Worm (Caenorhabditis elegans): Measurements from ENCODE around the gene C10C6.13.

The C10C6.13 gene

DNA sequence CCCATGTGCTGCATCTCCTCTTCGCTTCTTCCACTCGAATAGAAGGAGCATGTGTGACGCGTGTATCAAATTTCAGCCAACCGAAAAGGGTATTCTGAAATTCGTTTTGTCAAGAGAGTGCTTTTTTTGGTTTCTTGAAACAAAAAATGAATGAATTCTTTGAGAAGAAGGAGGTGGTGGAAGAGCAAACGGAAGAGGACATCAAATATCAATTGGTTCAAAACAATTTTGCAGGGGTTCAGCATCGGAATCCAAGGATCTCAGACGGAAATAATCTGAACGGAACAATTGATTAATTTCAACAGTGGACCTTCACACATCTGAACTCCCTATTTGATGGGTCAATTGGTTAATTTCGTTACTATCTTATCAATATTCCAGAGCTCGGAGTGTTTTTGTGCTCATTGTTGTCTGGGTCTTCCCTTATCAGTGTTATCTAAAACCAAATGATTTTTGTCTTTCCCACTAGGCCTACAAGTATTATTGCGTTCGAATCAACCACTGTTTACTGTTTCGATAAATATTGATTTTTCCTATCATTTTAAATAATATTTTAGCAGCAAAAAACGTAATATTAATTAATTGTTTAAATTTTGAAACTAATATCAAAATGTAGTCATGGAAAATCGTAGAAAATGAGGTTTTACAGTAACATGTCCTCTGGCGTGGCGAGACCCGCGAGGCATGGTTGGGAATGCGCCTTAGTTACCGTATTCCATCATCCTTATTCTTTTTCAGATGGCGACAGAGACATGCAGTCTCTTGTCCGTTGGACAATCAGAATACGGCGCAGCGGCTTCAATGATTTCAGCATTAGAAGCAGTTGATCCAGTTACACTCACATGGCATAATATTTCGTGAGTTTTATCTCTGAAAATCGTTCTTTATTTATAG, at the start of gene C10C6.13, which contains the start of gene wht-2:
TSS of gene C10C6.13 (minus strand) at position 51 of the 894 bp plus-strand sequence.
TSS of gene wht-2 (plus strand) at position 739 of the 894 bp plus-strand sequence.
- TF ChIP-seq pqm-1 (tag; optimal IDR thresholded peaks at IDR 0.05) (peak; percentile 62), mml-1 (tag; optimal IDR thresholded peaks at IDR 0.05) (no peak), pha-4 (tag; optimal IDR thresholded peaks at IDR 0.05) (peak; percentile 19), elt-2 (tag; optimal IDR thresholded peaks at IDR 0.05) (peak; percentile 82), nhr-76 (tag; optimal IDR thresholded peaks at IDR 0.05) (no peak), nhr-43 (tag; optimal IDR thresholded peaks at IDR 0.05; ENCODE audit: poor library complexity, severe bottlenecking) (no peak), ztf-11 (tag; optimal IDR thresholded peaks at IDR 0.05) (no peak)

ce11 chrIV:11510664-11511063, 41.1 kb upstream of the C10C6.13 start, which contains the start of gene M04B2.6:
TSS of gene M04B2.6 (minus strand) at chrIV:11510764.
- TF ChIP-seq egl-27 (tag; optimal IDR thresholded peaks at IDR 0.05) (no peak), nhr-28 (tag; optimal IDR thresholded peaks at IDR 0.05) (no peak), jun-1 (tag; optimal IDR thresholded peaks at IDR 0.05) (no peak), sea-2 (GFP tag; optimal IDR thresholded peaks at IDR 0.05) (no peak), ZK546.5 (tag; optimal IDR thresholded peaks at IDR 0.05) (no peak), daf-12 (tag; optimal IDR thresholded peaks at IDR 0.05) (no peak), nfya-1 (tag; optimal IDR thresholded peaks at IDR 0.05; ENCODE audit: insufficient read depth) (no peak), ztf-11 (tag; optimal IDR thresholded peaks at IDR 0.05) (no peak), lin-39 (tag; optimal IDR thresholded peaks at IDR 0.05) (no peak), fos-1 (tag; optimal IDR thresholded peaks at IDR 0.05) (no peak), R02D3.7 (tag; optimal IDR thresholded peaks at IDR 0.05) (no peak), aly-2 (tag; optimal IDR thresholded peaks at IDR 0.05) (no peak), fkh-10 (GFP tag; optimal IDR thresholded peaks at IDR 0.05) (no peak)

- no peak for TF ChIP-seq lin-15B (tag; optimal IDR thresholded peaks at IDR 0.05)
- no peak for TF ChIP-seq mdl-1 (tag; optimal IDR thresholded peaks at IDR 0.05)
- TF ChIP-seq egl-5 (tag; optimal IDR thresholded peaks at IDR 0.05): no peak
- TF ChIP-seq lsy-12 (tag; optimal IDR thresholded peaks at IDR 0.05): no peak
- TF ChIP-seq elt-3 (tag; optimal IDR thresholded peaks at IDR 0.05): no peak
- no peak for TF ChIP-seq pqm-1 (tag; optimal IDR thresholded peaks at IDR 0.05)
- no peak for TF ChIP-seq ceh-82 (tag; optimal IDR thresholded peaks at IDR 0.05)
- TF ChIP-seq unc-39 (tag; optimal IDR thresholded peaks at IDR 0.05): no peak
- TF ChIP-seq nhr-11 (tag; optimal IDR thresholded peaks at IDR 0.05): no peak
- no peak for TF ChIP-seq nhr-77 (tag; optimal IDR thresholded peaks at IDR 0.05)
- TF ChIP-seq ama-1 (optimal IDR thresholded peaks at IDR 0.05): no peak
- TF ChIP-seq snpc-4 (tag; optimal IDR thresholded peaks at IDR 0.05): no peak
- TF ChIP-seq hmg-11 (tag; optimal IDR thresholded peaks at IDR 0.05): no peak
- no peak for TF ChIP-seq tbx-2 (tag; optimal IDR thresholded peaks at IDR 0.05)
- TF ChIP-seq elt-2 (tag; optimal IDR thresholded peaks at IDR 0.05): no peak
- TF ChIP-seq nhr-25 (tag; optimal IDR thresholded peaks at IDR 0.05): no peak
- no peak for TF ChIP-seq pha-4 (tag; optimal IDR thresholded peaks at IDR 0.05)
Observed at ce11 chrIV:11504416-11504815, 34.9 kb upstream of the C10C6.13 start, which contains the start of gene twk-25. TSS of gene twk-25 (plus strand) at chrIV:11504716.

DNA sequence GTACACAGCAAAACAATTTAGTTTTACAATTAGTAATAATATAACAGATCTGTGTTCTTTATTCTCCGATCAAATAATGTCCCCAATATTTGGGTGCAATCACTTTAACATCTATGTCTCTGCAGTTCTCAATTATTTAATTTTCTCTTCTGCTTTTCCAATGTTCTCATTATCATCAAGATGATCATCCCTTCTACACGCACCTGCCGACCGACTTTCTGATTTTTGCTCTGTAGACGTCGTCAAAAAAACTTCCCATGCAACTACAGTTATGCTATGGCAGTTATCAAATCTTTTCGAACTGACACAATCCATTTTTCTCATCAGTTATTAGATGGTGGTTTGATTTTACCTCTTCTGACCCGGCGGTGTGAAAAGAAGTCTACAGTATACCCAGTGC, 34.1 kb upstream of the C10C6.13 start:
- no peak for TF ChIP-seq nhr-11 (tag; optimal IDR thresholded peaks at IDR 0.05)
- TF ChIP-seq ceh-28 (tag; optimal IDR thresholded peaks at IDR 0.05): peak; percentile 13
- TF ChIP-seq nhr-23 (tag; optimal IDR thresholded peaks at IDR 0.05): peak; percentile 53

DNA sequence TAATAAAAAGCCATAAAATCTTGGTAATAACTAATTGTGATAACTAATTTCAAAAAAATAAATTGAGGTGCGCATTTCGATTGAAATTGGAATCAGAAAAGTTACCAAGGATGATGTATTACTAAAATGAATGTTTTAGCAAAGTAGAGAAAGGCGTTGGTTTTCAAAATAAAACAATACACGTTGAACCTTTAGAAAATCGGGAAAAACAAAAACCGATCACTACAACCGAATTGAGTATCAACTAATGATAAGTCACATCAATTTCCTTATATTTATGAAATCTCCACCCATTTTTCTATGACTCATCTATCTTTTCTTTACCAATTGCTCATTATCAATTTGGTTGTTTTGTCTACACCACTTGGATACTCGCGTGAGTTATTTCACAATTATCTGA, 30.9 kb upstream of the C10C6.13 start, which contains the start of gene H21P03.10:
TSS of gene H21P03.10 (plus strand) at position 301 of the 400 bp plus-strand sequence.
- TF ChIP-seq elt-2 (tag; optimal IDR thresholded peaks at IDR 0.05) (no peak), nhr-11 (tag; optimal IDR thresholded peaks at IDR 0.05) (no peak), egl-5 (tag; optimal IDR thresholded peaks at IDR 0.05) (no peak), unc-62 (GFP tag; optimal IDR thresholded peaks at IDR 0.05) (no peak), nhr-25 (tag; optimal IDR thresholded peaks at IDR 0.05) (no peak), ceh-16 (tag; optimal IDR thresholded peaks at IDR 0.05) (no peak), tbx-2 (tag; optimal IDR thresholded peaks at IDR 0.05) (no peak), R02D3.7 (tag; optimal IDR thresholded peaks at IDR 0.05) (no peak), pha-4 (tag; optimal IDR thresholded peaks at IDR 0.05) (no peak), nfya-1 (tag; optimal IDR thresholded peaks at IDR 0.05; ENCODE audit: insufficient read depth) (no peak), ZK546.5 (tag; optimal IDR thresholded peaks at IDR 0.05) (no peak), elt-3 (tag; optimal IDR thresholded peaks at IDR 0.05) (no peak), nhr-12 (tag; optimal IDR thresholded peaks at IDR 0.05) (no peak), nhr-28 (tag; optimal IDR thresholded peaks at IDR 0.05) (no peak), mdl-1 (tag; optimal IDR thresholded peaks at IDR 0.05) (no peak), nhr-237 (tag; optimal IDR thresholded peaks at IDR 0.05) (no peak), aly-2 (tag; optimal IDR thresholded peaks at IDR 0.05) (no peak), lsy-12 (tag; optimal IDR thresholded peaks at IDR 0.05) (no peak), fkh-10 (GFP tag; optimal IDR thresholded peaks at IDR 0.05) (no peak)

Data from whole organism, L3 larva.